Worm (Caenorhabditis elegans) whole organism, L2 larva: ENCODE data around the gene acs-19.

ENCODE experiments used
- blmp-1 ChIP-seq: sonication (generic microtip); optimal IDR thresholded peaks from 2 replicates; lab custom pipeline; 2017; ENCODE audit warnings: missing genetic modification characterization, mild to moderate bottlenecking, missing compliant biosample characterization, antibody characterized with exemption, moderate library complexity; ENCODE audit not compliant: insufficient read depth
- nhr-12 ChIP-seq: fragments of 150-350 bp; optimal IDR thresholded peaks from 2 replicates; lab custom pipeline; 2014; ENCODE audit warnings: missing biosample characterization, missing genetic modification characterization

DNA sequence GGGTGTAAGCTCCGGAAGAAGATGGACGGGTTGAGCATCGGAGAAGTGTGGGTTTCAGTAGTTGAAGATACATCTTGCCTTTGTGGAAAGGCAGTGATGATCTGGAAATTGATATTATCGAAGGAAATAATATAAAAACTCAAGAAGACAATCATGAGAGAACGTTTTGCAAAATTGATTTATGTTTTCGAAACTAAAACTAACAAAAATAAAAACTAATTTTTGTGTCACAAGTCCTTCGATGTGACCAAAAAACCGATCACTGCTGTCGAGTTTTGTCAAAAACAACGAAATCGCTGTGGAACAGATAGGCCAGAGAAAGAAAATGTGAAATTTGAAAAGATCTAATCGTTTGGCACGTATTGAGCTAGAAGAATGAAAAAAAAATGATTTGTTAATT, 43.3 kb downstream of the acs-19 start, which contains the start of gene mmcm-1:
- TF ChIP-seq blmp-1 (tag; lab: Kevin White, UChicago): no peak
- no peak for TF ChIP-seq nhr-12
